Worm (Caenorhabditis elegans) whole organism, L4/young adult: ENCODE measurements around the gene F16B12.7.

Source experiments
- W03F9.2 ChIP-seq: fragments of 150-350 bp; optimal IDR thresholded peaks from 2 replicates; lab custom pipeline; 2014; ENCODE audit warnings: missing biosample characterization, missing genetic modification characterization
- dao-5 ChIP-seq: sonication (generic microtip); optimal IDR thresholded peaks from 2 replicates; lab custom pipeline; 2016; ENCODE audit warnings: missing genotype, missing genetic modification characterization, moderate library complexity, missing compliant biosample characterization
- him-1 ChIP-seq: sonication (generic microtip); optimal IDR thresholded peaks from 2 replicates; lab custom pipeline; 2016; ENCODE audit warnings: missing genotype, missing genetic modification reagents, missing genetic modification characterization, missing compliant biosample characterization

- TF ChIP-seq dao-5 (tag; lab: Kevin White, UChicago) = no peak
- no peak for TF ChIP-seq him-1 (tag; lab: Kevin White, UChicago)
- no peak for TF ChIP-seq W03F9.2 (tag; lab: Kevin White, UChicago)
Observed at ce11 chrX:14152644-14153043, 44.3 kb downstream of the F16B12.7 start.
